Worm (Caenorhabditis elegans): ENCODE data around the gene srw-108.

Gene srw-108

DNA sequence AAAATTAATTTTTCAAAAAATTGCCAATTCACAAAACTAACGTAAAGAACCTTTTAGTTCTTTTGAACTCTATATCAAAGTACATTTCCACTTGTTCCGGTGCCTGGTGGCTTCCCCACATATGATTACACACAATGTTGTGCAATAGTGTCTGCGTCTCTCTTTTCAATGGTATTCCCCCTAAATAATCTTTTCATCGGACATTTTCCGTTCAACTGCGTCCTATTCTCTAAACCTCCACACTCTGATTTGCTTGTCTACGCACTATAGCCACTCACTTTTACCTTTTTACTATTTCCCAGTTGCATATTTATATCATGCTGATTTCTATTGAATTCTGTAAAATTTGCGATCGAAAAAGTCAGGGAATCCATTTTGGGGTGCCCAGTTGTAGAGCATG is 4.3 kb downstream of the srw-108 start, which contains the start of gene nhr-58 (continued):
- no peak for TF ChIP-seq D1046.2 (GFP tag; IDR thresholded peaks at IDR 0.05)
- TF ChIP-seq nhr-42 (GFP tag; IDR thresholded peaks at IDR 0.05), result no peak
- no peak for TF ChIP-seq Y5F2A.4 (GFP tag; optimal IDR thresholded peaks at IDR 0.05)
- no peak for TF ChIP-seq nhr-237 (tag; optimal IDR thresholded peaks at IDR 0.05)
- TF ChIP-seq ceh-20 (GFP tag; IDR thresholded peaks at IDR 0.05), result no peak
- no peak for TF ChIP-seq mdt-29 (GFP tag; IDR thresholded peaks at IDR 0.05)
- no peak for TF ChIP-seq ama-1 (optimal IDR thresholded peaks at IDR 0.05)
- no peak for TF ChIP-seq sdz-12 (GFP tag; optimal IDR thresholded peaks at IDR 0.05)
- TF ChIP-seq lsy-2 (tag; optimal IDR thresholded peaks at IDR 0.05), result peak in 1 of 2 experiments; percentile 35
- TF ChIP-seq daf-8 (GFP tag; IDR thresholded peaks at IDR 0.05), result no peak
- TF ChIP-seq mxl-2 (GFP tag; conservative IDR thresholded peaks at IDR 0.05), result no peak
- TF ChIP-seq aly-2 (tag; optimal IDR thresholded peaks at IDR 0.05), result no peak
- no peak for TF ChIP-seq Y105C5A.15 (GFP tag; IDR thresholded peaks at IDR 0.05)
- no peak for TF ChIP-seq vab-7 (GFP tag; IDR thresholded peaks at IDR 0.05)
- no peak for TF ChIP-seq lin-38 (GFP tag; IDR thresholded peaks at IDR 0.05)
- TF ChIP-seq php-3 (GFP tag; IDR thresholded peaks at IDR 0.05), result no peak
- TF ChIP-seq spr-3 (GFP tag; optimal IDR thresholded peaks at IDR 0.05), result no peak
- no peak for TF ChIP-seq lin-29 (GFP tag; IDR thresholded peaks at IDR 0.05)
- TF ChIP-seq T26A8.4 (GFP tag; IDR thresholded peaks at IDR 0.05), result no peak
- no peak for TF ChIP-seq ztf-11 (tag; optimal IDR thresholded peaks at IDR 0.05)
- TF ChIP-seq zfp-3 (GFP tag; conservative IDR thresholded peaks at IDR 0.05), result no peak
- TF ChIP-seq lin-13 (GFP tag; optimal IDR thresholded peaks at IDR 0.05), result no peak
- no peak for TF ChIP-seq F10B5.3 (tag; optimal IDR thresholded peaks at IDR 0.05)
- peak; percentile 32 for TF ChIP-seq duxl-1 (tag; optimal IDR thresholded peaks at IDR 0.05; ENCODE audit: poor library complexity)
- no peak for TF ChIP-seq ZK337.2 (GFP tag; IDR thresholded peaks at IDR 0.05)
- TF ChIP-seq ceh-82 (tag; optimal IDR thresholded peaks at IDR 0.05), result no peak
- TF ChIP-seq ctbp-1 (GFP tag; IDR thresholded peaks at IDR 0.05), result no peak
- TF ChIP-seq F37D6.2 (tag; optimal IDR thresholded peaks at IDR 0.05), result no peak
- TF ChIP-seq hlh-11 (tag; optimal IDR thresholded peaks at IDR 0.05), result peak; percentile 96
- no peak for TF ChIP-seq dmd-8 (GFP tag; IDR thresholded peaks at IDR 0.05)
- TF ChIP-seq unc-130 (GFP tag; optimal IDR thresholded peaks at IDR 0.05), result no peak
- TF ChIP-seq rbr-2 (tag; optimal IDR thresholded peaks at IDR 0.05), result peak; percentile 4
- peak; percentile 79 for TF ChIP-seq nhr-6 (tag; optimal IDR thresholded peaks at IDR 0.05)
- peak; percentile 94 for TF ChIP-seq dve-1 (tag; optimal IDR thresholded peaks at IDR 0.05; ENCODE audit: insufficient read depth)
- no peak for TF ChIP-seq nhr-111 (GFP tag; optimal IDR thresholded peaks at IDR 0.05)
- no peak for TF ChIP-seq unc-62 (GFP tag; optimal IDR thresholded peaks at IDR 0.05 in 1 of 2)
- TF ChIP-seq unc-62 (tag; optimal IDR thresholded peaks at IDR 0.05), result no peak
- TF ChIP-seq nhr-102 (tag; optimal IDR thresholded peaks at IDR 0.05), result peak; percentile 84
- no peak for TF ChIP-seq ces-1 (GFP tag; optimal IDR thresholded peaks at IDR 0.05)
- TF ChIP-seq snpc-4 (tag; optimal IDR thresholded peaks at IDR 0.05), result no peak
- no peak for TF ChIP-seq tra-1 (GFP tag; IDR thresholded peaks at IDR 0.05)

ce11 chrV:534176-534575 is 6.5 kb downstream of the srw-108 start, which contains the start of gene nhr-132:
Gene nhr-132 (plus strand): TSS chrV:534446.
- TF ChIP-seq lin-13 (GFP tag; optimal IDR thresholded peaks at IDR 0.05) (no peak), spr-3 (GFP tag; optimal IDR thresholded peaks at IDR 0.05) (no peak), rbr-2 (tag; optimal IDR thresholded peaks at IDR 0.05) (no peak), ceh-20 (GFP tag; IDR thresholded peaks at IDR 0.05) (no peak), egl-43 (GFP tag; IDR thresholded peaks at IDR 0.05) (no peak), ceh-28 (tag; optimal IDR thresholded peaks at IDR 0.05) (no peak), nhr-28 (tag; optimal IDR thresholded peaks at IDR 0.05) (peak; percentile 77), madf-9 (GFP tag; conservative IDR thresholded peaks at IDR 0.05) (no peak), jun-1 (tag; optimal IDR thresholded peaks at IDR 0.05) (no peak), ZK546.5 (tag; optimal IDR thresholded peaks at IDR 0.05) (no peak), Y5F2A.4 (GFP tag; optimal IDR thresholded peaks at IDR 0.05) (no peak), nhr-77 (tag; optimal IDR thresholded peaks at IDR 0.05) (peak; percentile 8), mxl-2 (GFP tag; conservative IDR thresholded peaks at IDR 0.05) (no peak), hlh-30 (tag; optimal IDR thresholded peaks at IDR 0.05; ENCODE audit: insufficient read depth) (peak; percentile 43), vab-7 (GFP tag; IDR thresholded peaks at IDR 0.05) (no peak), mdl-1 (tag; optimal IDR thresholded peaks at IDR 0.05) (peak in 1 of 2 experiments; percentile 25), D1046.2 (GFP tag; IDR thresholded peaks at IDR 0.05) (no peak), zfp-3 (GFP tag; conservative IDR thresholded peaks at IDR 0.05) (no peak), Y75B8A.6 (GFP tag; IDR thresholded peaks at IDR 0.05) (no peak), nhr-76 (tag; optimal IDR thresholded peaks at IDR 0.05) (no peak), daf-8 (GFP tag; IDR thresholded peaks at IDR 0.05) (no peak), saeg-2 (GFP tag; IDR thresholded peaks at IDR 0.05) (no peak)

Data from whole organism, L4 larva.